Fruit fly (Drosophila melanogaster) whole organism, embryonic: ENCODE data around the gene bys.

Source experiments
- ATbp ChIP-seq: fragments of 200-800 bp; sonication (Bioruptor generic); optimal IDR thresholded peaks from 2 replicates; lab custom pipeline; 2017; ENCODE audit warnings: missing biosample characterization, mild to moderate bottlenecking, missing genetic modification characterization, missing genetic modification reagents
- Atf-2 ChIP-seq: fragments of 200-800 bp; sonication (Bioruptor generic); optimal IDR thresholded peaks from 2 replicates; lab custom pipeline; 2016; ENCODE audit warnings: missing biosample characterization, missing genetic modification characterization
- CG10147 ChIP-seq: fragments of 200-800 bp; sonication (Bioruptor generic); optimal IDR thresholded peaks from 2 replicates; lab custom pipeline; 2019; ENCODE audit warnings: missing biosample characterization, mild to moderate bottlenecking, missing genetic modification characterization, moderate library complexity
- CG11723 ChIP-seq: fragments of 200-800 bp; sonication (Bioruptor generic); optimal IDR thresholded peaks from 2 replicates; lab custom pipeline; 2017; ENCODE audit warnings: missing biosample characterization, mild to moderate bottlenecking, missing genetic modification characterization
- CG12659 ChIP-seq: fragments of 200-800 bp; sonication (Bioruptor generic); optimal IDR thresholded peaks from 3 replicates; lab custom pipeline; 2017; ENCODE audit warnings: mild to moderate bottlenecking, missing biosample characterization, missing genetic modification reagents, missing genetic modification characterization
- CG15601 ChIP-seq: fragments of 200-800 bp; sonication (Bioruptor generic); optimal IDR thresholded peaks from 3 replicates; lab custom pipeline; 2019; ENCODE audit warnings: missing biosample characterization, mild to moderate bottlenecking, missing genetic modification characterization, moderate library complexity
- CG16779 ChIP-seq: fragments of 200-800 bp; sonication (Bioruptor generic); IDR thresholded peaks from 2 replicates; pipeline ENCODE4 v1.3.6; 2022; ENCODE audit warnings: missing biosample characterization, missing genetic modification characterization
- CG17328 ChIP-seq: fragments of 200-800 bp; sonication (Bioruptor generic); IDR thresholded peaks from 2 replicates; pipeline ENCODE4 v1.3.6; 2022; ENCODE audit warnings: missing biosample characterization, missing genetic modification characterization
- CG17612 ChIP-seq: fragments of 200-800 bp; sonication (Bioruptor generic); IDR thresholded peaks from 2 replicates; pipeline ENCODE4 v1.3.6; 2022; ENCODE audit warnings: missing biosample characterization, missing genetic modification characterization
- CG17829 ChIP-seq: fragments of 200-800 bp; optimal IDR thresholded peaks from 2 replicates; lab custom pipeline; 2019; ENCODE audit warnings: missing biosample characterization, mild to moderate bottlenecking, missing genetic modification characterization, moderate library complexity
- CG18476 ChIP-seq: fragments of 200-800 bp; sonication (Bioruptor generic); optimal IDR thresholded peaks from 2 replicates; lab custom pipeline; 2016; ENCODE audit warnings: missing biosample characterization, mild to moderate bottlenecking, missing genetic modification characterization
- CG18599 ChIP-seq: fragments of 200-800 bp; sonication (Bioruptor generic); optimal IDR thresholded peaks from 3 replicates; lab custom pipeline; 2017; ENCODE audit warnings: missing biosample characterization, missing genetic modification characterization, mild to moderate bottlenecking, moderate library complexity, missing genetic modification reagents
- CG18619 ChIP-seq: fragments of 200-800 bp; sonication (Bioruptor generic); optimal IDR thresholded peaks from 3 replicates; lab custom pipeline; 2017; ENCODE audit warnings: missing biosample characterization, mild to moderate bottlenecking, missing genetic modification characterization
- CG2116 ChIP-seq: fragments of 200-800 bp; sonication (Bioruptor generic); optimal IDR thresholded peaks from 3 replicates; lab custom pipeline; 2018; ENCODE audit warnings: missing biosample characterization, mild to moderate bottlenecking, missing genetic modification characterization
- CG30431 ChIP-seq: fragments of 200-800 bp; sonication (Bioruptor generic); optimal IDR thresholded peaks from 2 replicates; lab custom pipeline; 2017; ENCODE audit warnings: missing biosample characterization, missing genetic modification characterization
- CG34376 ChIP-seq: fragments of 200-800 bp; sonication (Bioruptor generic); optimal IDR thresholded peaks from 2 replicates; lab custom pipeline; 2018; ENCODE audit warnings: missing biosample characterization, mild to moderate bottlenecking, missing genetic modification characterization
- CG4424 ChIP-seq: fragments of 200-800 bp; sonication (Bioruptor generic); optimal IDR thresholded peaks from 3 replicates; lab custom pipeline; 2016; ENCODE audit warnings: missing biosample characterization, missing genetic modification characterization
- CG5180 ChIP-seq: fragments of 200-800 bp; sonication (Bioruptor generic); optimal IDR thresholded peaks from 3 replicates; lab custom pipeline; 2017; ENCODE audit warnings: missing biosample characterization, missing genetic modification characterization, mild to moderate bottlenecking, moderate library complexity, missing genetic modification reagents
- CHES-1-like ChIP-seq: fragments of 200-800 bp; sonication (Bioruptor generic); optimal IDR thresholded peaks from 2 replicates; lab custom pipeline; 2016; ENCODE audit warnings: missing biosample characterization, missing genetic modification characterization
- D19A ChIP-seq: fragments of 200-800 bp; optimal IDR thresholded peaks from 3 replicates; lab custom pipeline; 2019; ENCODE audit warnings: missing biosample characterization, mild to moderate bottlenecking, missing genetic modification characterization, moderate library complexity
- Dref ChIP-seq: fragments of 200-800 bp; sonication (Bioruptor generic); IDR thresholded peaks from 2 replicates; pipeline ENCODE4 v1.3.6; 2022; ENCODE audit warnings: missing biosample characterization, missing genetic modification characterization
- Ets97D ChIP-seq: fragments of 200-800 bp; sonication (Bioruptor generic); optimal IDR thresholded peaks from 3 replicates; lab custom pipeline; 2016; ENCODE audit warnings: missing biosample characterization, missing genetic modification characterization
- Hand ChIP-seq: fragments of 200-800 bp; sonication (Bioruptor generic); optimal IDR thresholded peaks from 2 replicates; lab custom pipeline; 2017; ENCODE audit warnings: mild to moderate bottlenecking, missing biosample characterization, missing genetic modification reagents, missing genetic modification characterization
- Hey ChIP-seq: fragments of 200-800 bp; sonication (Bioruptor generic); optimal IDR thresholded peaks from 3 replicates; lab custom pipeline; 2018; ENCODE audit warnings: missing biosample characterization, mild to moderate bottlenecking, missing genetic modification characterization
- Hmx ChIP-seq: fragments of 200-800 bp; sonication (Bioruptor generic); optimal IDR thresholded peaks from 2 replicates; lab custom pipeline; 2016; ENCODE audit warnings: missing biosample characterization, missing genetic modification characterization
- Hr3 ChIP-seq: fragments of 200-800 bp; sonication (Bioruptor generic); optimal IDR thresholded peaks from 3 replicates; lab custom pipeline; 2016; ENCODE audit warnings: missing biosample characterization, missing genetic modification characterization
- Meics ChIP-seq: fragments of 200-800 bp; sonication (Bioruptor generic); optimal IDR thresholded peaks from 2 replicates; lab custom pipeline; 2017; ENCODE audit warnings: missing biosample characterization, mild to moderate bottlenecking, missing genetic modification characterization
- Ravus ChIP-seq: fragments of 200-800 bp; sonication (Bioruptor generic); IDR thresholded peaks from 2 replicates; pipeline ENCODE4 v1.3.6; 2022; ENCODE audit warnings: missing biosample characterization, missing genetic modification characterization
- Sin3A ChIP-seq: fragments of >200 bp; optimal IDR thresholded peaks from 2 replicates; lab custom pipeline; 2018
- ac ChIP-seq: fragments of 200-800 bp; sonication (Bioruptor generic); optimal IDR thresholded peaks from 3 replicates; lab custom pipeline; 2017; ENCODE audit warnings: missing biosample characterization, mild to moderate bottlenecking, missing genetic modification characterization
- bbx ChIP-seq: fragments of 200-800 bp; sonication (Bioruptor generic); IDR thresholded peaks from 2 replicates; pipeline ENCODE4 v1.3.6; 2022; ENCODE audit warnings: missing biosample characterization, missing genetic modification characterization; ENCODE audit not compliant: partially characterized antibody
- bowl ChIP-seq: fragments of 200-800 bp; sonication (Bioruptor generic); IDR thresholded peaks from 2 replicates; pipeline ENCODE4 v1.3.6; 2022; ENCODE audit warnings: missing biosample characterization, missing genetic modification characterization
- cas ChIP-seq: fragments of 200-800 bp; sonication (Bioruptor generic); IDR thresholded peaks from 2 replicates; pipeline ENCODE4 v1.3.6; 2022; ENCODE audit warnings: missing biosample characterization, missing genetic modification characterization
- cato ChIP-seq: fragments of 200-800 bp; sonication (Bioruptor generic); optimal IDR thresholded peaks from 2 replicates; lab custom pipeline; 2016; ENCODE audit warnings: missing biosample characterization, missing genetic modification characterization, borderline replicate concordance
- caup ChIP-seq: fragments of 200-800 bp; sonication (Bioruptor generic); optimal IDR thresholded peaks from 3 replicates; lab custom pipeline; 2017; ENCODE audit warnings: missing biosample characterization, mild to moderate bottlenecking, missing genetic modification characterization, moderate library complexity; ENCODE audit not compliant: severe bottlenecking
- chif ChIP-seq, 2 experiments: fragments of 200-800 bp; sonication (Bioruptor generic); optimal IDR thresholded peaks; 3 replicates each; lab custom pipeline; 2016; ENCODE audit warnings: missing biosample characterization in 2 of 2, missing genetic modification characterization in 2 of 2
- chinmo ChIP-seq: fragments of 200-800 bp; sonication (Bioruptor generic); IDR thresholded peaks from 4 replicates; pipeline ENCODE4 v1.3.6; 2022; ENCODE audit warnings: missing biosample characterization, missing genetic modification characterization; ENCODE audit not compliant: partially characterized antibody
- h ChIP-seq: fragments of >200 bp; optimal IDR thresholded peaks from 2 replicates; lab custom pipeline; 2017
- hb ChIP-seq: fragments of 200-800 bp; sonication (Bioruptor generic); IDR thresholded peaks from 3 replicates; pipeline ENCODE4 v1.3.6; 2022; ENCODE audit warnings: missing biosample characterization, missing genetic modification characterization; ENCODE audit not compliant: partially characterized antibody
- her ChIP-seq: fragments of 200-800 bp; sonication (Bioruptor generic); optimal IDR thresholded peaks from 2 replicates; lab custom pipeline; 2016; ENCODE audit warnings: missing biosample characterization, missing genetic modification characterization
- jing ChIP-seq: fragments of 200-800 bp; sonication (Bioruptor generic); optimal IDR thresholded peaks from 2 replicates; lab custom pipeline; 2018; ENCODE audit warnings: missing biosample characterization, mild to moderate bottlenecking, missing genetic modification characterization
- lab ChIP-seq: fragments of 200-800 bp; sonication (Bioruptor generic); optimal IDR thresholded peaks from 3 replicates; lab custom pipeline; 2017; ENCODE audit warnings: missing biosample characterization, missing genetic modification characterization, mild to moderate bottlenecking, moderate library complexity, missing genetic modification reagents
- nerfin-2 ChIP-seq: fragments of 200-800 bp; sonication (Bioruptor generic); IDR thresholded peaks from 2 replicates; pipeline ENCODE4 v1.3.6; 2022; ENCODE audit warnings: missing biosample characterization, missing genetic modification characterization; ENCODE audit not compliant: partially characterized antibody
- sim ChIP-seq: fragments of 200-800 bp; sonication (Bioruptor generic); IDR thresholded peaks from 2 replicates; pipeline ENCODE4 v1.3.6; 2022; ENCODE audit warnings: missing biosample characterization, missing genetic modification characterization
- sima ChIP-seq: fragments of 200-800 bp; sonication (Bioruptor generic); optimal IDR thresholded peaks from 2 replicates; lab custom pipeline; 2016; ENCODE audit warnings: missing biosample characterization, missing genetic modification characterization
- tna ChIP-seq: fragments of 200-800 bp; sonication (Bioruptor generic); IDR thresholded peaks from 2 replicates; pipeline ENCODE4 v1.3.6; 2022; ENCODE audit warnings: missing biosample characterization, missing genetic modification characterization; ENCODE audit not compliant: partially characterized antibody
- vvl ChIP-seq: fragments of 200-800 bp; sonication (Bioruptor generic); IDR thresholded peaks from 2 replicates; pipeline ENCODE4 v1.3.6; 2022; ENCODE audit warnings: missing biosample characterization, missing genetic modification characterization
- wdn ChIP-seq: fragments of 200-800 bp; sonication (Bioruptor generic); IDR thresholded peaks from 2 replicates; pipeline ENCODE4 v1.3.6; 2022; ENCODE audit warnings: missing biosample characterization, missing genetic modification characterization

bys gene

DNA sequence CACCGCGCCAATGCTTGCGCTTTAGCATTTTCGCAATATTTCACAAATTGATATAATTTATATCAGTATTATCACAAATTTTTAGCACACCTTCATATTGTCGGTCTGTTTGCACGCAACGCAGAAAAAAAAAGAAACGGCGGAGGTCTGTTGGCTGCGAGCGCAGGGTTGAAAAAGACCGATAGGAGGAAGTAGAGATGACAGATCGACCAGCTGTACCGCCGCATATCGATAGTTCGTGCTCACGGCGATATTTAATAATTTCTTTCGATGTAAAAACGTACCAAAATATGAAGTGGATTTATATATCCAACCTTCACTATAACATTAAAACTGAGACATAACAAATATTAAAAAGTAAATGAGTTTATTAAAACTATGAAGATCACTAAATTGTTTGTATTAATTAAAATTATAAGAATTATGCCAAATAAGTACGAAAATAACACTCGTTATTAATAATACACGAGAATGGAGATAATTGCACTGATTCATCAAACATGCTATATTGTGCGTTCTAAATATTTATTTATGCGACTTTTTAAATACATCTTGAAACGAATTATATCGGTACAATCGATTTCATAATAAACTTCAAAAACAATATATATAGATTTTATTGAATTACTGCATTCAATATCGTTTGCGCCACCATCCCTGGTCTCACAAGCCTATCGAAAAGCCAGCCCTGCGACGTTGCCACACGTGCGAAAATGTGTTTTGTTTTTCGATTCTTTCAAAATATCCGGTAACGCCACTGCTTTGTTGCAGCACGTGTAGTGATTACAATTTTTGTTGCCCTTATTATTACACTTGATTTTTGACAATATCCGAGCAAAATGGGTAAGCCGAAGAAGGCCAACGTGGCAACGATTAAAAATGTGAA, at the start of gene bys, which contains the start of gene RpS6 (continued):
- peak; percentile 46 for TF ChIP-seq ac
- TF ChIP-seq ATbp (GFP tag; lab: Kevin White, UChicago) = no peak
- TF ChIP-seq cato (GFP tag; lab: Kevin White, UChicago) = no peak
- 0 out of 2 replicates have a peak, but pooled peaks have one; percentile 23 for TF ChIP-seq sim (GFP tag; lab: Robert Waterston, UW)
- peak; percentile 5 for TF ChIP-seq CHES-1-like (GFP tag; lab: Kevin White, UChicago)
- peak; percentile 24 for TF ChIP-seq CG5180
- TF ChIP-seq bbx = peak; percentile 91
- TF ChIP-seq cas (GFP tag; lab: Robert Waterston, UW) = no peak
- peak; percentile 52 for TF ChIP-seq CG18619 (GFP tag; lab: Kevin White, UChicago)
- peak; percentile 65 for TF ChIP-seq CG12659 (GFP tag; lab: Kevin White, UChicago)
- TF ChIP-seq CG18476 (GFP tag; lab: Kevin White, UChicago) = peak; percentile 21
- peak; percentile 13 for TF ChIP-seq CG11723
- no peak for TF ChIP-seq sima (GFP tag; lab: Kevin White, UChicago)
- TF ChIP-seq nerfin-2 (GFP tag; lab: Robert Waterston, UW) = peak; percentile 73
- peak; percentile 78 for TF ChIP-seq hb (GFP tag; lab: Robert Waterston, UW)
- peak; percentile 16 for TF ChIP-seq CG10147 (GFP tag; lab: Kevin White, UChicago)
- peak; percentile 76 for TF ChIP-seq Dref
- TF ChIP-seq CG16779 = peak; percentile 65
- peak; percentile 68; the same call in 1 of the 2 replicates for TF ChIP-seq tna (GFP tag; lab: Robert Waterston, UW)
- TF ChIP-seq CG30431 = no peak
- no peak for TF ChIP-seq bowl
- no peak for TF ChIP-seq Atf-2 (GFP tag; lab: Kevin White, UChicago)
- TF ChIP-seq Ets97D (GFP tag; lab: Kevin White, UChicago) = peak; percentile 96
- TF ChIP-seq Hr3 (GFP tag; lab: Kevin White, UChicago) = peak; percentile 36
- peak; percentile 69 for TF ChIP-seq caup (GFP tag; lab: Kevin White, UChicago)
- TF ChIP-seq CG17612 (GFP tag; lab: Robert Waterston, UW) = no peak
- TF ChIP-seq D19A (tag; lab: Kevin White, UChicago) = no peak
- TF ChIP-seq her (GFP tag; lab: Kevin White, UChicago) = peak; percentile 32
- peak; percentile 39 for TF ChIP-seq CG4424 (GFP tag; lab: Kevin White, UChicago)
- TF ChIP-seq Hey (tag; lab: Kevin White, UChicago) = no peak
- no peak for TF ChIP-seq Hand (GFP tag; lab: Kevin White, UChicago)
- TF ChIP-seq CG15601 (tag; lab: Kevin White, UChicago) = peak; percentile 10
- peak; percentile 59; the same call in 1 of the 4 replicates for TF ChIP-seq chinmo (GFP tag; lab: Robert Waterston, UW)
- peak; percentile 46 for TF ChIP-seq CG18599
- TF ChIP-seq CG17328 (GFP tag; lab: Robert Waterston, UW) = peak; percentile 46; the same call in 1 of the 2 replicates
- peak in 1 of 2 experiments; percentile 8 for TF ChIP-seq chif (GFP tag; optimal IDR thresholded peaks at IDR 0.05; lab: Kevin White, UChicago)
- TF ChIP-seq vvl = peak; percentile 31; the same call in 1 of the 2 replicates
- TF ChIP-seq h (lab: Kevin White, UChicago) = no peak
- peak; percentile 80 for TF ChIP-seq lab (GFP tag; lab: Kevin White, UChicago)
- TF ChIP-seq Sin3A (lab: Kevin White, UChicago) = peak; percentile 21
- TF ChIP-seq CG34376 = peak; percentile 74
- peak; percentile 66 for TF ChIP-seq Meics (GFP tag; lab: Kevin White, UChicago)
- TF ChIP-seq CG17829 = peak; percentile 12
- TF ChIP-seq wdn (GFP tag; lab: Robert Waterston, UW) = peak; percentile 12; the same call in 1 of the 2 replicates
- no peak for TF ChIP-seq jing (GFP tag; lab: Kevin White, UChicago)
- TF ChIP-seq Hmx = no peak
- peak; percentile 91 for TF ChIP-seq CG2116 (GFP tag; lab: Kevin White, UChicago)
- TF ChIP-seq Ravus = no peak
- TF ChIP-seq, all 482 proteins: peak for 298
